Worm (Caenorhabditis elegans): Measurements from ENCODE around the gene T06C12.11.

T06C12.11 gene

ce11 chrV:15940254-15940653 lies 47.5 kb downstream of the T06C12.11 start, which contains the start of gene srw-55:
Gene srw-55 (minus strand): TSS chrV:15940354.
- TF ChIP-seq fos-1 (tag; optimal IDR thresholded peaks at IDR 0.05), result no peak
- no peak for TF ChIP-seq aly-2 (tag; optimal IDR thresholded peaks at IDR 0.05)
- no peak for TF ChIP-seq ceh-82 (tag; optimal IDR thresholded peaks at IDR 0.05)
- no peak for TF ChIP-seq lin-15B (tag; optimal IDR thresholded peaks at IDR 0.05)
- no peak for TF ChIP-seq mdl-1 (tag; optimal IDR thresholded peaks at IDR 0.05)
- TF ChIP-seq ceh-16 (tag; optimal IDR thresholded peaks at IDR 0.05), result no peak
- no peak for TF ChIP-seq nhr-28 (tag; optimal IDR thresholded peaks at IDR 0.05)
- TF ChIP-seq nhr-77 (tag; optimal IDR thresholded peaks at IDR 0.05), result no peak
- no peak for TF ChIP-seq hmg-11 (tag; optimal IDR thresholded peaks at IDR 0.05)
- TF ChIP-seq R02D3.7 (tag; optimal IDR thresholded peaks at IDR 0.05), result no peak
- no peak for TF ChIP-seq tbx-2 (tag; optimal IDR thresholded peaks at IDR 0.05)
- no peak for TF ChIP-seq mml-1 (tag; optimal IDR thresholded peaks at IDR 0.05)
- TF ChIP-seq nhr-43 (tag; optimal IDR thresholded peaks at IDR 0.05; ENCODE audit: poor library complexity, severe bottlenecking), result no peak
- no peak for TF ChIP-seq elt-2 (tag; optimal IDR thresholded peaks at IDR 0.05)

DNA sequence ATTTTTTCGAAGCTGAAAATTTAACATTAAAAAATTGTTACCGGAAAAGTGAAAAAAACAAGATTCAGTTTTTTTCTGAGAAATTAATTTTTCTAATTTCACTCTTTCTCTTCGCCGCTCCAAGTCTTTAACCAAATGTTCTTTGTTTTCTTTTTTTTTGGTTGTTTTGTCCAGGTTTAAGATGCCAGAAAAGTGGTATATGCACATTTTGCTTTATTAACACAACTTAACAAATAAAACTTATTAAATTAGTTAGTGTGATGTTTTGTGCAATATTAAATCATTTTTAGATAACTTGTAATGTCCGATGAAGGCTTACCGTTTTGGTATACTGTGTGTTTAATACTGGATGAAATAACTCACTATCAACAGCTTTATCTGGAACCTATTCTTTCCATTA lies 50.3 kb downstream of the T06C12.11 start, which contains the start of gene srw-53:
Gene srw-53 (plus strand): TSS at position 301 of the 400 bp plus-strand sequence.
- no peak for TF ChIP-seq egl-27 (tag; optimal IDR thresholded peaks at IDR 0.05)
- TF ChIP-seq eor-1 (tag; optimal IDR thresholded peaks at IDR 0.05), result no peak
- no peak for TF ChIP-seq nhr-67 (tag; optimal IDR thresholded peaks at IDR 0.05)
- TF ChIP-seq tbx-2 (tag; optimal IDR thresholded peaks at IDR 0.05), result no peak
- TF ChIP-seq pha-4 (tag; optimal IDR thresholded peaks at IDR 0.05), result no peak
- TF ChIP-seq nhr-11 (tag; optimal IDR thresholded peaks at IDR 0.05), result no peak
- no peak for TF ChIP-seq nhr-77 (tag; optimal IDR thresholded peaks at IDR 0.05)
